Fruit fly (Drosophila melanogaster): Measurements from ENCODE around the gene tmod.

DNA sequence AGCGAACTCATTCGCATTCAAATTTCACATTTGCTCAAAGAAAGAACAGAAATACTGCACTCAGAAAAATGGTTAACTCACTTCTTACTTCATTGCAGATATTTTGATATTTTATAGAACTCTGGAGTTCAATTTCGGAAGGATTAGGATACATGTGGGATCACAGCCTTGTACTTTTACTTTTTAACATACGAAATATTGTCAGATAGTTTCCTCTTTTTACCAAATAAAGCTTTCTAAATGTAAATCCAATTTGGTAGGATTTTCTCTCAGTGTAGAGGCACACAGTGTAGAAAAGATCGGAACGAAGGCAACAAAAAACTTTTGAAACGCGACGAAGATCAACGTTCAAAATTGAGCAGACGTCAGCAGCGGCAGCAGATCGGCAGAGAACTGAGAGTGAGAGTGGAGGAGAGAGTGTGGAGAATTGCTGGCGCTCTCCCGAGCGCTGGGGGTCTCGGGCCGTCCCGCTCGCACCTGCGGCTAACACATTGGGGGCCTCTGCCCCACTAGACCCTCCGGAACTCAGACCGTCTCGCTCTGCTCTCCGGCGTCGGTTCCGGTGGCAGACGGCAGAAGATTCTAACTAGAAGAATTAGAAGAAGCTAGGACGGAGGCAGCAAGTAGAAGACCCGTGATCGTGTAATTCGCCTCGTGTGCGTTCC is at the start of gene tmod:
- no peak for TF ChIP-seq CTCF (optimal IDR thresholded peaks at IDR 0.05)
- no peak for TF ChIP-seq CG8478 (optimal IDR thresholded peaks at IDR 0.05)
